Worm (Caenorhabditis elegans) whole organism, midembryonic: ENCODE data around the gene srd-51.

ENCODE experiments used
- T22C8.4 ChIP-seq: fragments of 200-800 bp; sonication (Bioruptor generic); IDR thresholded peaks from 2 replicates; pipeline ENCODE4 v1.3.6; 2022; ENCODE audit warnings: missing genetic modification characterization, missing compliant biosample characterization
- cog-1 ChIP-seq: sonication (generic microtip); optimal IDR thresholded peaks from 2 replicates; lab custom pipeline; 2016; ENCODE audit warnings: missing genetic modification characterization, missing compliant biosample characterization
- flt-1 ChIP-seq: fragments of 200-800 bp; sonication (Bioruptor generic); IDR thresholded peaks from 2 replicates; pipeline ENCODE4 v1.3.6; 2022; ENCODE audit warnings: missing genetic modification characterization, missing compliant biosample characterization
- klf-2 ChIP-seq: fragments of 200-800 bp; sonication (Bioruptor generic); conservative IDR thresholded peaks from 2 replicates; pipeline ENCODE4 v1.3.6; 2022; ENCODE audit warnings: missing genetic modification reagents, missing genetic modification characterization, missing compliant biosample characterization
- med-1 ChIP-seq: sonication (generic microtip); optimal IDR thresholded peaks from 2 replicates; lab custom pipeline; 2017; ENCODE audit warnings: missing genetic modification characterization, mild to moderate bottlenecking, missing compliant biosample characterization, antibody characterized with exemption, missing genetic modification reagents; ENCODE audit not compliant: insufficient read depth
- ref-1 ChIP-seq: fragments of 200-800 bp; sonication (Bioruptor generic); conservative IDR thresholded peaks from 2 replicates; pipeline ENCODE4 v1.3.6; 2022; ENCODE audit warnings: missing genetic modification reagents, missing genetic modification characterization, missing compliant biosample characterization
- tab-1 ChIP-seq: fragments of 200-800 bp; sonication (Bioruptor generic); IDR thresholded peaks from 2 replicates; pipeline ENCODE4 v1.3.6; 2022; ENCODE audit warnings: missing genetic modification characterization, missing compliant biosample characterization
- ztf-23 ChIP-seq: fragments of 200-800 bp; sonication (Bioruptor generic); IDR thresholded peaks from 2 replicates; pipeline ENCODE4 v1.3.6; 2022; ENCODE audit warnings: missing genetic modification reagents, missing genetic modification characterization, missing compliant biosample characterization
- ztf-29 ChIP-seq: fragments of 200-800 bp; sonication (Bioruptor generic); IDR thresholded peaks from 2 replicates; pipeline ENCODE4 v1.3.6; 2022; ENCODE audit warnings: missing genetic modification reagents, missing genetic modification characterization, missing compliant biosample characterization

The srd-51 gene

ce11 chrX:13469047-13469633, 15.6 kb downstream of the srd-51 start, which contains the start of gene col-184:
Gene col-184, plus strand, starts transcription at chrX:13469455.
- TF ChIP-seq T22C8.4 (no peak), flt-1 (no peak), ref-1 (GFP tag; lab: Robert Waterston, UW) (no peak), tab-1 (GFP tag; lab: Robert Waterston, UW) (no peak), klf-2 (GFP tag; lab: Robert Waterston, UW) (no peak), cog-1 (tag; lab: Kevin White, UChicago) (no peak), med-1 (no peak), ztf-23 (GFP tag; lab: Robert Waterston, UW) (no peak), ztf-29 (GFP tag; lab: Robert Waterston, UW) (no peak)

ce11 chrX:13466926-13467866, 17.5 kb downstream of the srd-51 start, which contains the start of gene col-183:
Gene col-183, minus strand, starts transcription at chrX:13467764.
- no peak for TF ChIP-seq T22C8.4
- no peak for TF ChIP-seq med-1
- TF ChIP-seq klf-2 (GFP tag; lab: Robert Waterston, UW), result no peak
- no peak for TF ChIP-seq cog-1 (tag; lab: Kevin White, UChicago)
- no peak for TF ChIP-seq ref-1 (GFP tag; lab: Robert Waterston, UW)
- no peak for TF ChIP-seq ztf-29 (GFP tag; lab: Robert Waterston, UW)
- TF ChIP-seq ztf-23 (GFP tag; lab: Robert Waterston, UW), result no peak
- no peak for TF ChIP-seq flt-1
- TF ChIP-seq tab-1 (GFP tag; lab: Robert Waterston, UW), result no peak

ce11 chrX:13463793-13464192, 20.9 kb downstream of the srd-51 start, which contains the start of gene F02D10.2:
Gene F02D10.2, minus strand, starts transcription at chrX:13463893.
- TF ChIP-seq med-1, result no peak
- TF ChIP-seq ztf-23 (GFP tag; lab: Robert Waterston, UW), result no peak
- TF ChIP-seq ztf-29 (GFP tag; lab: Robert Waterston, UW), result no peak

ce11 chrX:13462519-13462918, 22.2 kb downstream of the srd-51 start, which contains the start of gene F02D10.3:
Gene F02D10.3, minus strand, starts transcription at chrX:13462619.
- TF ChIP-seq ref-1 (GFP tag; lab: Robert Waterston, UW), result no peak

ce11 chrX:13456442-13456841, 28.3 kb downstream of the srd-51 start, which contains the start of gene flr-1:
Gene flr-1, minus strand, starts transcription at chrX:13456542.
- no peak for TF ChIP-seq flt-1
- no peak for TF ChIP-seq T22C8.4
- no peak for TF ChIP-seq tab-1 (GFP tag; lab: Robert Waterston, UW)
- no peak for TF ChIP-seq med-1
- no peak for TF ChIP-seq klf-2 (GFP tag; lab: Robert Waterston, UW)
- TF ChIP-seq ref-1 (GFP tag; lab: Robert Waterston, UW), result no peak

ce11 chrX:13451578-13451977, 33.1 kb downstream of the srd-51 start, which contains the start of gene F02D10.6:
Gene F02D10.6, minus strand, starts transcription at chrX:13451678.
- no peak for TF ChIP-seq klf-2 (GFP tag; lab: Robert Waterston, UW)
- TF ChIP-seq med-1, result no peak
- no peak for TF ChIP-seq ztf-29 (GFP tag; lab: Robert Waterston, UW)
- TF ChIP-seq tab-1 (GFP tag; lab: Robert Waterston, UW), result no peak
- TF ChIP-seq ztf-23 (GFP tag; lab: Robert Waterston, UW), result no peak
- TF ChIP-seq ref-1 (GFP tag; lab: Robert Waterston, UW), result no peak
- no peak for TF ChIP-seq cog-1 (tag; lab: Kevin White, UChicago)
- TF ChIP-seq flt-1, result no peak
- TF ChIP-seq T22C8.4, result no peak

- TF ChIP-seq tab-1 (GFP tag; lab: Robert Waterston, UW), result peak; percentile 87
- 0 out of 2 replicates have a peak, but pooled peaks have one; percentile 47 for TF ChIP-seq klf-2 (GFP tag; lab: Robert Waterston, UW)
- peak; percentile 68 for TF ChIP-seq ref-1 (GFP tag; lab: Robert Waterston, UW)
- peak; percentile 73 for TF ChIP-seq ztf-29 (GFP tag; lab: Robert Waterston, UW)
- peak; percentile 92 for TF ChIP-seq ztf-23 (GFP tag; lab: Robert Waterston, UW)
- peak; percentile 55 for TF ChIP-seq cog-1 (tag; lab: Kevin White, UChicago)
- TF ChIP-seq T22C8.4, result peak; percentile 74
- TF ChIP-seq flt-1, result peak; percentile 83
Observed at ce11 chrX:13448665-13449099, 36.0 kb downstream of the srd-51 start.

- TF ChIP-seq flt-1 (no peak), T22C8.4 (no peak), cog-1 (tag; lab: Kevin White, UChicago) (no peak), ztf-23 (GFP tag; lab: Robert Waterston, UW) (no peak), med-1 (no peak), ztf-29 (GFP tag; lab: Robert Waterston, UW) (no peak), klf-2 (GFP tag; lab: Robert Waterston, UW) (no peak), tab-1 (GFP tag; lab: Robert Waterston, UW) (no peak), ref-1 (GFP tag; lab: Robert Waterston, UW) (no peak)
Observed at ce11 chrX:13446418-13446817, 38.3 kb downstream of the srd-51 start, which contains the start of gene set-8. Gene set-8, plus strand, starts transcription at chrX:13446718.

- TF ChIP-seq klf-2 (GFP tag; lab: Robert Waterston, UW), result no peak
- no peak for TF ChIP-seq ref-1 (GFP tag; lab: Robert Waterston, UW)
- TF ChIP-seq tab-1 (GFP tag; lab: Robert Waterston, UW), result no peak
- no peak for TF ChIP-seq flt-1
- TF ChIP-seq T22C8.4, result no peak
- TF ChIP-seq med-1, result no peak
- TF ChIP-seq ztf-23 (GFP tag; lab: Robert Waterston, UW), result no peak
- TF ChIP-seq cog-1 (tag; lab: Kevin White, UChicago), result no peak
- no peak for TF ChIP-seq ztf-29 (GFP tag; lab: Robert Waterston, UW)
Observed at ce11 chrX:13444267-13444666, 40.4 kb downstream of the srd-51 start.
